Worm (Caenorhabditis elegans): Measurements from ENCODE around the gene nspb-8.
A peak's percentile ranks its signal among the peaks of the same experiment; 100 is the strongest.

Gene nspb-8

DNA sequence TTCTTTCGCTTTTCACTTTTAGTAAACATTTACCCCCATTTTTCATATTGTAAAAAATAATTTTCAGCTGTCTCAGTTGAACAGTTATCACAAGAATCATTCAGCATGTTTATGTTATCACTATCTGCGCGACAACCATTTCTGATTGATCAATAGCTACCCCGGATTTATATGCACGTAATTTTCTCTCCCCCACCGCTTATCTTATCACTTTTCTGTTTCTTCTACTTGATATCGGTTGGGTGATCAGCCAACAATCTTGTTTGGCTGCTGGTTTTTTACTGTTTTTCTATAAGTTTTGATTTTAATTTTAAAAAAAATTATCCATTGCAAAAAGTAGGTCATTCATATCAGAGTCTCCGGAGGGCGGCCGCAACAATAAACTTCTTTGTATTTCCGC, 17.3 kb upstream of the nspb-8 start:
- TF ChIP-seq nhr-28 (tag; optimal IDR thresholded peaks at IDR 0.05) (peak; percentile 3), vab-7 (GFP tag; IDR thresholded peaks at IDR 0.05) (no peak), daf-16 (GFP tag; optimal IDR thresholded peaks at IDR 0.05) (no peak), daf-16 (tag; optimal IDR thresholded peaks at IDR 0.05) (peak; percentile 48), aha-1 (tag) (peak; percentile 45)

DNA sequence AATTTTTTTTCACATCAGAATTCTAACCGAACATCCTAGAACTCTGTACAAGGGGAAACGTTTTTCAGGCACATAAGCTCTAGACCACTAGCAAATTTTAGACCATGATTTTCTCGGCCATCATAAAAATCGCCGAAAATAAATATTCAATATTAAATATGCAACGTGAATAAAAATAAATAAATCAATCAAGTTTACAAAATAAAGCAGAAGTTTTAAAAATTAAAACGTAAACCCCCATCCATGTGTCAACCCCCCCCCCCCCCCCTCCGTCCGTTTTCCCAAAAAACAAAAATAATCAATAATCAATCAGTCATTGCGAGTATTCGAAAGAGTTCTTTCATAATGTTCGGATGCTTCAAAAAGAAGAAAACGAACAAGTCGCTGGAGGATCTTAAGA, 12.8 kb upstream of the nspb-8 start, which contains the start of gene catp-4:
TSS of gene catp-4 (plus strand) at position 301 of the 400 bp plus-strand sequence.
- no peak for TF ChIP-seq ztf-7 (tag; optimal IDR thresholded peaks at IDR 0.05)
- no peak for TF ChIP-seq lsy-2 (tag; optimal IDR thresholded peaks at IDR 0.05)
- no peak for TF ChIP-seq nhr-76 (tag; optimal IDR thresholded peaks at IDR 0.05)
- TF ChIP-seq nhr-6 (tag; optimal IDR thresholded peaks at IDR 0.05) = no peak
- no peak for TF ChIP-seq vab-7 (GFP tag; IDR thresholded peaks at IDR 0.05)
- no peak for TF ChIP-seq lin-1 (GFP tag; IDR thresholded peaks at IDR 0.05)
- TF ChIP-seq nhr-25 (tag; optimal IDR thresholded peaks at IDR 0.05; ENCODE audit: borderline replicate concordance, insufficient read depth) = no peak
- no peak for TF ChIP-seq egl-27 (tag; optimal IDR thresholded peaks at IDR 0.05)
- no peak for TF ChIP-seq ZK337.2 (GFP tag; IDR thresholded peaks at IDR 0.05)
- no peak for TF ChIP-seq ZK546.5 (tag; optimal IDR thresholded peaks at IDR 0.05)
- no peak for TF ChIP-seq dpl-1 (GFP tag; optimal IDR thresholded peaks at IDR 0.05)
- no peak for TF ChIP-seq gei-8 (GFP tag; optimal IDR thresholded peaks at IDR 0.05)
- no peak for TF ChIP-seq unc-130 (GFP tag; optimal IDR thresholded peaks at IDR 0.05)
- TF ChIP-seq zfp-2 (tag; optimal IDR thresholded peaks at IDR 0.05) = no peak
- TF ChIP-seq php-3 (GFP tag; IDR thresholded peaks at IDR 0.05) = no peak
- TF ChIP-seq F10B5.3 (tag; optimal IDR thresholded peaks at IDR 0.05) = no peak
- TF ChIP-seq lin-39 (tag; optimal IDR thresholded peaks at IDR 0.05) = no peak

ce11 chrII:14592629-14593028, 12.2 kb upstream of the nspb-8 start:
- peak; percentile 64 for TF ChIP-seq nhr-11 (tag; optimal IDR thresholded peaks at IDR 0.05)
- peak in 1 of 2 experiments; percentile 58 for TF ChIP-seq unc-62 (GFP tag; optimal IDR thresholded peaks at IDR 0.05 in 1 of 2)
- no peak for TF ChIP-seq unc-62 (tag; optimal IDR thresholded peaks at IDR 0.05)
- peak; percentile 67 for TF ChIP-seq aha-1 (tag)
- TF ChIP-seq ctbp-1 (GFP tag; IDR thresholded peaks at IDR 0.05) = no peak

DNA sequence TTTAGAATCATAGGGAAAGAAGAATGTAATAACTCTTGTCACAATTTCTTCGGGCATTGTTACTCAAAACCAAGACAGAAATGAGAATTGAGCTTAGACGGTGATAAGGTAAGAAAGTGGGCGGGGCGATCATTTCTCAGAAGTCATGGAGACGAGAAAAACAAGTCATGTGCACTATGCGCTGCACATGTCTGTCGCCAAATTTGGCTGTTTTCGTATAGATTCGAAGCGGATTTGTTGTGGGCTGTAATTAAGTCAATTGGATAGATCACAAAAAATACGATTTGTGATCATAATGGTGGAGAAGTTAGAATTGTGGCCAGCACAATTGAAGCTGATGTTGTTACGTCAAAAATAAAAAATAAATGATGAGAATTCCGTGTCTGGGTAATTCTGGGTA, 11.2 kb upstream of the nspb-8 start, which contains the start of gene C01G12.7:
TSS of gene C01G12.7 (minus strand) at position 195 of the 400 bp plus-strand sequence.
- TF ChIP-seq cey-2 (tag; optimal IDR thresholded peaks at IDR 0.05; ENCODE audit: borderline replicate concordance, insufficient read depth) (no peak), nhr-42 (GFP tag; IDR thresholded peaks at IDR 0.05) (0 out of 2 replicates have a peak, but pooled peaks have one; percentile 13), unc-130 (GFP tag; optimal IDR thresholded peaks at IDR 0.05) (no peak)

DNA sequence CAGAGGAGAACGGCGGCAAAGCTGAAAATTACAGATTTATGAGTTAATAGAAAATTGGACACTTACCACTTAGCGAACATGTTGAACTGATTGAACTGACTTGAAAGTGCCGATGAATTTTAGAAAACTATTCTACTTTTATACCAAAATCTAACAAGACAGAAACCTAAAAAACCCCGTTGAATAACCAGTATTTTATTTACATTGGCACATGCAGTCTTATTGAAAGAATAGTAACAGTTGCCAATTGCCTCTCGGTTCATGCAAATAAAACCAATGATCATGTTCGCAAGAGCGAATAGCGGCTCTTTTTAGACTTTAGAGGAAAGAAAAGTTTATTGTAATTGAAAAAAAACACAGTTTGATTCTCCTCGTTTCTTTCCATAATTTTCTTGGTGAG, 7.7 kb upstream of the nspb-8 start, which contains the start of gene nspb-10:
TSS of gene nspb-10 (minus strand) at position 101 of the 400 bp plus-strand sequence.
- TF ChIP-seq mes-2 (tag; optimal IDR thresholded peaks at IDR 0.05; ENCODE audit: poor library complexity, severe bottlenecking) (no peak), jun-1 (tag; optimal IDR thresholded peaks at IDR 0.05) (no peak), egl-27 (tag; optimal IDR thresholded peaks at IDR 0.05) (no peak), egl-43 (GFP tag; IDR thresholded peaks at IDR 0.05) (no peak), F44E2.7 (GFP tag; IDR thresholded peaks at IDR 0.05) (no peak)

DNA sequence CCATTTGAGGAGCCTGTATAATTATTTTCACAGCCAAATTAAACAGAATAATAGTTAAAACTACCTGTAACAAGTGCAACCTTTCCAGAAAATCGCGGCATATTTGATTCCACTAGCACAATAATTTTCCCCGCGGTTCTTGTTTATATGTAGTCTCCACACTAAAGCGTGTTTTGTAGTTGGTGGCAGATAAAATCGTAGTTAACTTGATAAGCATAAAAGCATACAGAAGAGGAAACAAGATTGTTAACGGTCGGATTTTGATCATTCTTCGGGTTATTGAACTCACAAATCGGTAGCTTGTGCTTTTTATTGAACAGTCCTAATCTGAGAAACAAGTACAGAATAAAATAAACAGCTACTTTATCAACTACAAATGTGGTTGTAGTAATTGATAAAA, 7.0 kb upstream of the nspb-8 start, which contains the start of gene C01G12.5:
TSS of gene C01G12.5 (minus strand) at position 101 of the 400 bp plus-strand sequence.
- peak; percentile 24 for TF ChIP-seq nhr-28 (tag; optimal IDR thresholded peaks at IDR 0.05)
- TF ChIP-seq aha-1 (tag) = peak; percentile 26
- TF ChIP-seq zip-11 (GFP tag; IDR thresholded peaks at IDR 0.05) = no peak

Measured in whole organism, L4 larva.